Fruit fly (Drosophila melanogaster) S2 (cell line): ENCODE measurements around the gene CG14282.

ENCODE experiments used
- CG8478 ChIP-seq: fragments of >200 bp; optimal IDR thresholded peaks from 2 replicates; lab custom pipeline; 2018
- CTCF ChIP-seq, 2 experiments: fragments of >200 bp; optimal IDR thresholded peaks; 2 replicates each; lab custom pipeline; 2018

DNA sequence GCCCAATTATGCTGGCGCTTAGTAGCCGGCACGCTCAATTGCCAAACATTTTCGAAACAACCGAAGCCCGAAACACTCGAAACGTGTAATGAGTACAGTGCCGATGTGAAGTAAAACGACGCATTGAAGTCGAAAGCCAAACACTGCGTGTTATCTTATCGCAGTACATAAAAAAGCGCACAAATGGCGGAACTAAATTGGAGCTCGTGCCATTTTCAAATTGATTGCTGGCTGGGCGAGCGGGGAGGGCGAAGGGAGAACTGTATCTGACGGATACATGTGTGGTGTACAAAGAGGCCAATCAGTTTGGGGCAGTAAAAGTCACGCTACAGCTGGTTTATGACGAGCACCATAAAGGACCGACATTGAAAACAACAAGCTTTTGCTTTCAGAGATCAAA lies 46.6 kb downstream of the CG14282 start:
- no peak for TF ChIP-seq CG8478 (lab: Kevin White, UChicago)
- TF ChIP-seq CTCF (optimal IDR thresholded peaks at IDR 0.05; lab: Kevin White, UChicago), result no peak
